Worm (Caenorhabditis elegans) whole organism, early embryonic: ENCODE measurements around the gene btb-8.

Source experiments
- B0310.2 ChIP-seq: sonication (generic microtip); optimal IDR thresholded peaks from 2 replicates; lab custom pipeline; 2016; ENCODE audit warnings: mild to moderate bottlenecking, missing genetic modification characterization, missing compliant biosample characterization
- F13C5.2 ChIP-seq: sonication (generic microtip); optimal IDR thresholded peaks from 2 replicates; lab custom pipeline; 2017; ENCODE audit warnings: mild to moderate bottlenecking, missing genetic modification characterization, inconsistent platforms, missing compliant biosample characterization
- aly-1 ChIP-seq: sonication (generic microtip); optimal IDR thresholded peaks from 2 replicates; lab custom pipeline; 2016; ENCODE audit warnings: missing genetic modification characterization, missing compliant biosample characterization
- ama-1 ChIP-seq: fragments of 150-350 bp; optimal IDR thresholded peaks from 2 replicates; lab custom pipeline; 2014
- ceh-13 ChIP-seq: fragments of 200-800 bp; sonication (Bioruptor generic); optimal IDR thresholded peaks from 2 replicates; lab custom pipeline; 2018; ENCODE audit warnings: mild to moderate bottlenecking, missing genetic modification characterization, missing compliant biosample characterization
- ceh-36 ChIP-seq: sonication (generic microtip); optimal IDR thresholded peaks from 2 replicates; lab custom pipeline; 2016; ENCODE audit warnings: missing genetic modification characterization, inconsistent platforms, missing compliant biosample characterization
- ets-7 ChIP-seq: sonication (generic microtip); optimal IDR thresholded peaks from 2 replicates; lab custom pipeline; 2016; ENCODE audit warnings: missing genotype, missing genetic modification characterization, missing compliant biosample characterization
- flt-1 ChIP-seq: fragments of 200-800 bp; sonication (Bioruptor generic); IDR thresholded peaks from 2 replicates; pipeline ENCODE4 v1.3.6; 2022; ENCODE audit warnings: missing genetic modification characterization, missing compliant biosample characterization
- hmbx-1 ChIP-seq: sonication (generic microtip); optimal IDR thresholded peaks from 2 replicates; lab custom pipeline; 2016; ENCODE audit warnings: mild to moderate bottlenecking, missing genetic modification characterization, missing compliant biosample characterization
- hmg-4 ChIP-seq: fragments of 200-800 bp; sonication (Bioruptor generic); optimal IDR thresholded peaks from 2 replicates; lab custom pipeline; 2018; ENCODE audit warnings: mild to moderate bottlenecking, missing genetic modification characterization, missing compliant biosample characterization
- hnd-1 ChIP-seq: sonication (generic microtip); optimal IDR thresholded peaks from 2 replicates; lab custom pipeline; 2016; ENCODE audit warnings: missing genetic modification characterization, missing compliant biosample characterization
- pes-1 ChIP-seq: fragments of 200-800 bp; sonication (Bioruptor generic); IDR thresholded peaks from 2 replicates; pipeline ENCODE4 v1.3.6; 2022; ENCODE audit warnings: missing genetic modification reagents, missing genetic modification characterization, missing compliant biosample characterization
- scrt-1 ChIP-seq: fragments of 200-800 bp; sonication (Bioruptor generic); IDR thresholded peaks from 2 replicates; pipeline ENCODE4 v1.3.6; 2022; ENCODE audit warnings: missing genetic modification characterization, missing compliant biosample characterization
- sea-1 ChIP-seq: fragments of 200-800 bp; sonication (Bioruptor generic); conservative IDR thresholded peaks from 2 replicates; pipeline ENCODE4 v1.3.6; 2022; ENCODE audit warnings: missing genetic modification characterization, missing compliant biosample characterization
- tbx-11 ChIP-seq: fragments of 200-800 bp; sonication (Bioruptor generic); IDR thresholded peaks from 2 replicates; pipeline ENCODE4 v1.3.6; 2022; ENCODE audit warnings: missing genetic modification characterization, missing compliant biosample characterization
- tbx-37 ChIP-seq: fragments of 200-800 bp; sonication (Bioruptor generic); conservative IDR thresholded peaks from 2 replicates; pipeline ENCODE4 v1.3.6; 2022; ENCODE audit warnings: missing genetic modification reagents, missing genetic modification characterization, missing compliant biosample characterization
- tra-4 ChIP-seq: sonication (generic microtip); optimal IDR thresholded peaks from 2 replicates; lab custom pipeline; 2017; ENCODE audit warnings: missing genetic modification characterization, missing compliant biosample characterization

Gene btb-8

DNA sequence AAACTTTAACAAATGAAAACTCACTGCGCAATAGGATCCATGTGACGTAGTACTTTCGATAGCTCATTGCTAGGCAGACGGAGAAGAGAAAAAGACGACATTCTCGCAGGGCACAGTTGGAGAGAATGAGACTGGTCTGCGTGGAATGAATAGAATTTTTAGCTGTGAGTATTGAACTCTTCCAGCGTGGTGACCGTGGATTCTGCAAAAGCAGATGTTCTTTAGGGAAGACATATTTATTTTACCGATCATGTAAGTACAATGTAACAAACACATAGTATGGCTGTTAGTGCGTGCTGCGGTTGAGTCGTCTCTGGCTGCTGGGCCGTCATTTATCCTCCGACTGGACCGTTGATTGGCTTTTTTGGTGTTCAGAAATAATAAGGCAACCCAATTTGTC is 30.4 kb downstream of the btb-8 start, which contains the start of gene F36H5.9:
Gene F36H5.9 (minus strand): TSS at position 101 of the 400 bp plus-strand sequence.
- TF ChIP-seq sea-1 (GFP tag; lab: Robert Waterston, UW), result no peak

DNA sequence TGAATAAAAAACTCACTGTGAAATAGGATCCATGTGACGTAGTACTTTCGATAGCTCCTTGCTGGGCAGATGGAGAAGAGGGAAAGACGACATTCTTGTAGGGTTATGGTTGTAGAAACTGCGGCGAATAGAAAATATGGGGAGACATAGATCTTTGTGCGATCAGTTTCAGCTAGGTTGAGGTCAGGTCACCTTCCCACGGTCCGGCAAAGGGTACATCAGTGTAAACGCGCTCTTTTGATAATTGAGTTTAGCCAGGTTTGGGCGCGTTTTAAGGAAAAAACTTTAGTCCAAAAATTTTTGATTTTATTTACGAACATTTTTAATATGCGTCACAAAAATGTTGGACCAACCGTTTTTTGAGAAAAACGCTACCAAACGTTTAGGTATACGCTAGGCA is 33.5 kb downstream of the btb-8 start, which contains the start of gene F36H5.17:
Gene F36H5.17 (minus strand): TSS at position 101 of the 400 bp plus-strand sequence.
- no peak for TF ChIP-seq ceh-13 (GFP tag; lab: Kevin White, UChicago)
- TF ChIP-seq hmbx-1, result no peak
- TF ChIP-seq scrt-1 (GFP tag; lab: Robert Waterston, UW), result no peak
- TF ChIP-seq hmg-4 (GFP tag; lab: Kevin White, UChicago), result no peak
- no peak for TF ChIP-seq ama-1 (lab: Kevin White, UChicago)
- TF ChIP-seq tbx-37 (GFP tag; lab: Robert Waterston, UW), result no peak
- no peak for TF ChIP-seq ets-7 (tag; lab: Kevin White, UChicago)

DNA sequence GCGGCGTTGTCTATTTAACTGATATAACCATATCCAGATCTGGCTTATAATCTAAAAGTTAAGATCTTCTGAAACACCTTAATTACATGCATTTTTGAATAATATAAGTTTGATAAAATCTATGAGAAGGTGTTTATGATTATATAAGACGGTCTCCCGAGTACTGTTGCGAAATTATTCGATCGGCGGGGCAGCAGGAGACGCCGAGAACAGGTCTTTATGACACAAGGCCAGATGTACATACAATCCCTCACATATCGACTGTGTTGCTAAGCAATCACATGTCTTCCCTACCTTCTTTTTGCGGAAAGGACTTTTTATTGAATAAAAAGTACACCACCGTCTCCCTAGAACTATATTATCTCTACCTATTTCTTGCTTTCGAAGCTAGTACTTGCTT is 34.0 kb downstream of the btb-8 start, which contains the start of gene fbxb-53:
Gene fbxb-53 (plus strand): TSS at position 301 of the 400 bp plus-strand sequence.
- TF ChIP-seq ceh-13 (GFP tag; lab: Kevin White, UChicago), result no peak

ce11 chrII:1757033-1757432 is 34.5 kb downstream of the btb-8 start, which contains the start of gene F36H5.10:
Gene F36H5.10 (plus strand): TSS chrII:1757333.
- TF ChIP-seq aly-1 (no peak), ceh-13 (GFP tag; lab: Kevin White, UChicago) (no peak), flt-1 (no peak), hmbx-1 (no peak), ama-1 (lab: Kevin White, UChicago) (no peak)

ce11 chrII:1759602-1760001 is 37.0 kb downstream of the btb-8 start, which contains the start of gene F36H5.18:
Gene F36H5.18 (plus strand): TSS chrII:1759902.
- no peak for TF ChIP-seq tbx-11 (GFP tag; lab: Robert Waterston, UW)
- no peak for TF ChIP-seq sea-1 (GFP tag; lab: Robert Waterston, UW)
- no peak for TF ChIP-seq pes-1 (GFP tag; lab: Robert Waterston, UW)
- TF ChIP-seq ets-7 (tag; lab: Kevin White, UChicago), result no peak
- TF ChIP-seq hmbx-1, result no peak
- TF ChIP-seq aly-1, result no peak
- TF ChIP-seq scrt-1 (GFP tag; lab: Robert Waterston, UW), result no peak
- TF ChIP-seq B0310.2 (tag; lab: Kevin White, UChicago), result no peak
- no peak for TF ChIP-seq ceh-13 (GFP tag; lab: Kevin White, UChicago)
- TF ChIP-seq flt-1, result no peak
- no peak for TF ChIP-seq tbx-37 (GFP tag; lab: Robert Waterston, UW)
- TF ChIP-seq hnd-1 (tag; lab: Kevin White, UChicago), result no peak
- TF ChIP-seq F13C5.2 (tag; lab: Kevin White, UChicago), result no peak
- TF ChIP-seq tra-4 (tag; lab: Kevin White, UChicago), result no peak

DNA sequence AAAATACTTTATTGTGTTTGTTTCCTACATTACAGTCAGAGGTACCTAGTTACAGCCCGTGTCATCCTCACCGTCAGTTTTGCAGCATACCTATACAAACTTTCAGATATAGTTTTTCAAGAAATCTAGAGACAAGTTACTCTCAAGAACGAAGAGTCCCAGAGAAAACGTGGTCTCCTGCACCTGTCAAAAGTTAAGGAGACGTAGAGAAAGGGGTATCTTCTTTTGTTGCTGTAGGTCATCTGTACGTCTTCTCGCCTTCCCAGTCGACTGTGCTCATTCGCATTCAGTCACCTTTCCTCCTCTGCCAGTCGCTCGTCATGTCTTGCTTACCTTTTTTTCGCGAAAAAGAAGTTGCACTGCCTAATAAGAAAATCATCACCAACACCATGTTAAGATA is 39.0 kb downstream of the btb-8 start, which contains the start of gene F36H5.4:
Gene F36H5.4 (plus strand): TSS at position 301 of the 400 bp plus-strand sequence.
- no peak for TF ChIP-seq ama-1 (lab: Kevin White, UChicago)
- no peak for TF ChIP-seq tbx-37 (GFP tag; lab: Robert Waterston, UW)
- TF ChIP-seq scrt-1 (GFP tag; lab: Robert Waterston, UW), result no peak
- no peak for TF ChIP-seq tra-4 (tag; lab: Kevin White, UChicago)
- TF ChIP-seq tbx-11 (GFP tag; lab: Robert Waterston, UW), result no peak
- TF ChIP-seq aly-1, result no peak
- no peak for TF ChIP-seq F13C5.2 (tag; lab: Kevin White, UChicago)
- no peak for TF ChIP-seq pes-1 (GFP tag; lab: Robert Waterston, UW)
- TF ChIP-seq hmbx-1, result no peak
- no peak for TF ChIP-seq ceh-13 (GFP tag; lab: Kevin White, UChicago)
- TF ChIP-seq hnd-1 (tag; lab: Kevin White, UChicago), result no peak
- TF ChIP-seq hmg-4 (GFP tag; lab: Kevin White, UChicago), result no peak
- no peak for TF ChIP-seq ets-7 (tag; lab: Kevin White, UChicago)
- TF ChIP-seq ceh-36 (tag; lab: Kevin White, UChicago), result no peak
- no peak for TF ChIP-seq flt-1

- TF ChIP-seq hmg-4 (GFP tag; lab: Kevin White, UChicago) (no peak), aly-1 (no peak), sea-1 (GFP tag; lab: Robert Waterston, UW) (no peak), ceh-13 (GFP tag; lab: Kevin White, UChicago) (no peak), tra-4 (tag; lab: Kevin White, UChicago) (no peak), ets-7 (tag; lab: Kevin White, UChicago) (no peak), tbx-37 (GFP tag; lab: Robert Waterston, UW) (no peak), F13C5.2 (tag; lab: Kevin White, UChicago) (no peak), B0310.2 (tag; lab: Kevin White, UChicago) (no peak), hnd-1 (tag; lab: Kevin White, UChicago) (no peak)
Measured at ce11 chrII:1763072-1763471, 40.5 kb downstream of the btb-8 start, which contains the start of gene math-28. Gene math-28 (plus strand): TSS chrII:1763372.

DNA sequence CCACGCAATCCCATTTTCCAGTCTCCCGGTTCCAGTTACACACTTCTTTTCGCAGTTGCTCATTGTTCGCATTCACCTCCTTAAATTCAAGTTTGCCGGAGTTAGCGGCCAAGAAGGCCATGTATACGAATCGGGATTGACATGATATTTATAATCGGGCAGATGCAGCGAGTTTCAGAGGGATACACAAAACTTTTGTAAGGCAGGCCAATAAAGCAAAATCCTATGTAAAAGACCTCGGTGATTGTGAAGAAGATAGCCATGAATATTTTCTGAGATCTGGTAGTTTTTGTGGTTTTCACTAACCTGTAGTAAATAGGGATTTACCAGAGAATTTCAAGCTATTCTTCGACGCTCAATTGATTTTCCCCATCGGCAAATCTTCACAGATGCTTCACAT is 44.1 kb downstream of the btb-8 start:
- TF ChIP-seq tbx-11 (GFP tag; lab: Robert Waterston, UW), result no peak
- TF ChIP-seq ceh-13 (GFP tag; lab: Kevin White, UChicago), result no peak
- TF ChIP-seq aly-1, result no peak
- no peak for TF ChIP-seq ets-7 (tag; lab: Kevin White, UChicago)
- no peak for TF ChIP-seq B0310.2 (tag; lab: Kevin White, UChicago)
- TF ChIP-seq pes-1 (GFP tag; lab: Robert Waterston, UW), result no peak
- no peak for TF ChIP-seq scrt-1 (GFP tag; lab: Robert Waterston, UW)
- TF ChIP-seq ama-1 (lab: Kevin White, UChicago), result no peak
